Worm (Caenorhabditis elegans) whole organism, L4/young adult: ENCODE results near the gene C18B2.3.

Source experiments
- dao-5 ChIP-seq: sonication (generic microtip); optimal IDR thresholded peaks from 2 replicates; lab custom pipeline; 2016; ENCODE audit warnings: missing genotype, missing genetic modification characterization, moderate library complexity, missing compliant biosample characterization
- him-1 ChIP-seq: sonication (generic microtip); optimal IDR thresholded peaks from 2 replicates; lab custom pipeline; 2016; ENCODE audit warnings: missing genotype, missing genetic modification reagents, missing genetic modification characterization, missing compliant biosample characterization

DNA sequence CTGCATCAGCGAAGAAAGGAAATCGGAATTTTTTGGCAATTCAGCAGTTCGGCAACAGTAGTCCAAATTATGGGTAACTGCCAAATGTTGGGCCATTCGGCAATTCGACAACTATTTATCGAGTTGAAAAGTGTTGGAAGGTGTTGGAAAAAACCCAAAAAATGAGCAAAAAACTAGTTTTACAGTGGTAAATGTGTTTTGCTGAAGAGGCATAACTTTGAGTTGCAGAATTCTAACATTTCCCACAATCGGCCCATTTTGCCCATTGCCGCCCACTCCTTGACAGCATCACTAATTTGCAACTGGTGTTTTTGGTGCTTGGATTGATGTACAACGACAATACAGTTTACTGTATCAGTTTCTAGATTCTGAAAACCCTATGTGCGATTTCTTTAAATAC is 47.9 kb upstream of the C18B2.3 start:
- TF ChIP-seq him-1 (tag; lab: Kevin White, UChicago) (no peak), dao-5 (tag; lab: Kevin White, UChicago) (no peak)
